Fruit fly (Drosophila melanogaster): ENCODE data around the gene ckd.

- TF ChIP-seq psq (optimal IDR thresholded peaks at IDR 0.05) = no peak
- no peak for TF ChIP-seq pan (optimal IDR thresholded peaks at IDR 0.05)
- no peak for TF ChIP-seq usp (GFP tag; optimal IDR thresholded peaks at IDR 0.05)
- TF ChIP-seq CG8478 (optimal IDR thresholded peaks at IDR 0.05) = no peak
- no peak for TF ChIP-seq EcR (GFP tag; optimal IDR thresholded peaks at IDR 0.05)
Measured at dm6 chr3L:3306515-3306914, 48.8 kb downstream of the ckd start.
